Worm (Caenorhabditis elegans) whole organism, L2 larva: Measurements from ENCODE around the gene C34F6.10.
A peak's percentile ranks its signal among the peaks of the same experiment; 100 is the strongest.

Experiments used
- C34F6.9 ChIP-seq: fragments of 150-350 bp; optimal IDR thresholded peaks from 2 replicates; lab custom pipeline; 2014; ENCODE audit warnings: missing biosample characterization, missing genetic modification characterization
- F13H6.1 ChIP-seq: sonication (generic microtip); optimal IDR thresholded peaks from 2 replicates; lab custom pipeline; 2016; ENCODE audit warnings: missing genetic modification characterization, missing compliant biosample characterization
- R02D3.7 ChIP-seq: fragments of 150-350 bp; optimal IDR thresholded peaks from 2 replicates; lab custom pipeline; 2014; ENCODE audit warnings: missing biosample characterization, missing genetic modification characterization
- Y55F3AM.14 ChIP-seq: fragments of 200-800 bp; sonication (Bioruptor generic); optimal IDR thresholded peaks from 2 replicates; lab custom pipeline; 2018; ENCODE audit warnings: mild to moderate bottlenecking, missing genetic modification characterization, missing compliant biosample characterization
- ZK546.5 ChIP-seq: sonication (generic microtip); optimal IDR thresholded peaks from 2 replicates; lab custom pipeline; 2017; ENCODE audit warnings: missing biosample characterization, missing genetic modification characterization
- alr-1 ChIP-seq: fragments of 150-350 bp; optimal IDR thresholded peaks from 2 replicates; lab custom pipeline; 2014; ENCODE audit warnings: missing biosample characterization, missing genetic modification characterization
- ama-1 ChIP-seq: fragments of 150-350 bp; optimal IDR thresholded peaks from 2 replicates; lab custom pipeline; 2018; ENCODE audit warnings: inconsistent platforms
- blmp-1 ChIP-seq: sonication (generic microtip); optimal IDR thresholded peaks from 2 replicates; lab custom pipeline; 2017; ENCODE audit warnings: missing genetic modification characterization, mild to moderate bottlenecking, missing compliant biosample characterization, antibody characterized with exemption, moderate library complexity; ENCODE audit not compliant: insufficient read depth
- crh-2 ChIP-seq: sonication (generic microtip); optimal IDR thresholded peaks from 2 replicates; lab custom pipeline; 2017; ENCODE audit warnings: missing biosample characterization, missing genetic modification characterization
- dmd-4 ChIP-seq: sonication (generic microtip); optimal IDR thresholded peaks from 2 replicates; lab custom pipeline; 2017; ENCODE audit warnings: missing biosample characterization, missing genetic modification characterization
- elt-3 ChIP-seq: sonication (generic microtip); optimal IDR thresholded peaks from 2 replicates; lab custom pipeline; 2017; ENCODE audit warnings: missing biosample characterization, missing genetic modification characterization
- fos-1 ChIP-seq: fragments of 150-350 bp; optimal IDR thresholded peaks from 2 replicates; lab custom pipeline; 2014; ENCODE audit warnings: missing biosample characterization, missing genetic modification characterization
- gmeb-1 ChIP-seq: fragments of 150-350 bp; optimal IDR thresholded peaks from 2 replicates; lab custom pipeline; 2014; ENCODE audit warnings: missing biosample characterization, missing genetic modification characterization
- lin-39 ChIP-seq: fragments of 150-350 bp; optimal IDR thresholded peaks from 2 replicates; lab custom pipeline; 2014; ENCODE audit warnings: missing biosample characterization, missing genetic modification reagents, missing genetic modification characterization
- lsy-2 ChIP-seq, 2 experiments: fragments of 150-350 bp in 1 of 2; sonication (generic microtip) in 1 of 2; optimal IDR thresholded peaks; 2 replicates each; lab custom pipeline; 2014 to 2017; ENCODE audit warnings: missing biosample characterization in 2 of 2, missing genetic modification characterization in 2 of 2
- mab-5 ChIP-seq: fragments of 150-350 bp; optimal IDR thresholded peaks from 2 replicates; lab custom pipeline; 2014; ENCODE audit warnings: missing biosample characterization, missing genetic modification characterization
- mbf-1 ChIP-seq: sonication (generic microtip); optimal IDR thresholded peaks from 2 replicates; lab custom pipeline; 2017; ENCODE audit warnings: missing biosample characterization, missing genetic modification characterization
- mdl-1 ChIP-seq, 2 experiments: fragments of 150-350 bp in 1 of 2; sonication (generic microtip) in 1 of 2; optimal IDR thresholded peaks; 2 replicates each; lab custom pipeline; 2017; ENCODE audit warnings: missing biosample characterization in 2 of 2, missing genetic modification characterization in 2 of 2
- nhr-10 ChIP-seq: sonication (generic microtip); optimal IDR thresholded peaks from 2 replicates; lab custom pipeline; 2017; ENCODE audit warnings: missing biosample characterization, missing genetic modification characterization
- nhr-12 ChIP-seq: fragments of 150-350 bp; optimal IDR thresholded peaks from 2 replicates; lab custom pipeline; 2014; ENCODE audit warnings: missing biosample characterization, missing genetic modification characterization
- nhr-129 ChIP-seq: fragments of 150-350 bp; optimal IDR thresholded peaks from 2 replicates; lab custom pipeline; 2014; ENCODE audit warnings: missing biosample characterization, missing genetic modification characterization
- nhr-21 ChIP-seq: fragments of 150-350 bp; optimal IDR thresholded peaks from 2 replicates; lab custom pipeline; 2014; ENCODE audit warnings: missing biosample characterization, missing genetic modification characterization
- nhr-23 ChIP-seq: fragments of 150-350 bp; optimal IDR thresholded peaks from 2 replicates; lab custom pipeline; 2014; ENCODE audit warnings: missing biosample characterization, missing genetic modification reagents, missing genetic modification characterization
- nhr-237 ChIP-seq: fragments of 150-350 bp; optimal IDR thresholded peaks from 2 replicates; lab custom pipeline; 2014; ENCODE audit warnings: missing biosample characterization, missing genetic modification characterization
- nhr-25 ChIP-seq: fragments of 150-350 bp; sonication (generic microtip); optimal IDR thresholded peaks from 3 replicates; lab custom pipeline; 2014; ENCODE audit warnings: missing biosample characterization, missing genetic modification characterization
- nhr-6 ChIP-seq: fragments of 150-350 bp; optimal IDR thresholded peaks from 2 replicates; lab custom pipeline; 2014; ENCODE audit warnings: missing biosample characterization, missing genetic modification characterization
- peb-1 ChIP-seq: fragments of 150-350 bp; optimal IDR thresholded peaks from 2 replicates; lab custom pipeline; 2014; ENCODE audit warnings: missing biosample characterization, missing genetic modification characterization
- skn-1 ChIP-seq: sonication (generic microtip); optimal IDR thresholded peaks from 2 replicates; lab custom pipeline; 2017; ENCODE audit warnings: missing biosample characterization, missing genetic modification characterization
- sma-3 ChIP-seq: sonication (generic microtip); optimal IDR thresholded peaks from 2 replicates; lab custom pipeline; 2016; ENCODE audit warnings: missing genetic modification reagents, missing genetic modification characterization, missing compliant biosample characterization
- sma-9 ChIP-seq, 2 experiments: fragments of 150-350 bp in 1 of 2; sonication (generic microtip) in 1 of 2; optimal IDR thresholded peaks; 2 replicates each; lab custom pipeline; 2014 to 2016; ENCODE audit warnings: missing genetic modification characterization in 2 of 2, mild to moderate bottlenecking in 1 of 2, missing biosample characterization in 1 of 2, missing compliant biosample characterization in 1 of 2, missing genetic modification reagents in 1 of 2, moderate library complexity in 1 of 2
- snpc-4 ChIP-seq: fragments of 150-350 bp; optimal IDR thresholded peaks from 2 replicates; lab custom pipeline; 2014; ENCODE audit warnings: missing biosample characterization, missing genetic modification characterization
- unc-55 ChIP-seq: fragments of 150-350 bp; sonication (generic microtip); optimal IDR thresholded peaks from 3 replicates; lab custom pipeline; 2014; ENCODE audit warnings: missing biosample characterization, missing genetic modification reagents, missing genetic modification characterization
- unc-62 ChIP-seq: fragments of 150-350 bp; optimal IDR thresholded peaks from 2 replicates; lab custom pipeline; 2014; ENCODE audit warnings: missing biosample characterization, missing genetic modification reagents, missing genetic modification characterization
- ztf-1 ChIP-seq: fragments of 200-800 bp; sonication (Bioruptor generic); conservative IDR thresholded peaks from 2 replicates; pipeline ENCODE4 v1.3.6; 2022; ENCODE audit warnings: missing genetic modification characterization, missing compliant biosample characterization
- ztf-11 ChIP-seq: sonication (generic microtip); optimal IDR thresholded peaks from 2 replicates; lab custom pipeline; 2017; ENCODE audit warnings: missing biosample characterization, missing genetic modification characterization
- ztf-4 ChIP-seq: fragments of 150-350 bp; optimal IDR thresholded peaks from 2 replicates; lab custom pipeline; 2014; ENCODE audit warnings: missing biosample characterization, missing genetic modification characterization

Gene C34F6.10

DNA sequence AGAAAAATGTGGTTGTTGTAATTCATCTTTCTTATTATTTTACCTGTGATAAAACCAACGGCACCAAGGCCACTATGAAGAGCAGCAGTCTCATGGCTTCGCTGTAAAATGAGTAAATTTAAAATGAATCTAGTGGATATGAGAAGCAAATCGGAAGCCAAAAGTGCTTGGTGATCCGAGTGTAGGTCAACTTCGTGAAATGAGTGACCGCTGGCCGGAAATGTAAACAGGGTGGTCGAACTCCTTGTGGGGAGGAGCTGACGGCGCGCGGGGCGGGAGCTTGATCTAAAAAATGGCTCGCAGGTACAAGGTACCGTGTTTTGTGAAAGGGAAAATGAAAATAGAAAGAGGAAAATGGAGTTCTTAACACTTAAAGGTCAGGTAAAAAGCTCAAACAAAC is 43.7 kb downstream of the C34F6.10 start, which contains the start of gene C34F6.1:
C34F6.1 (minus strand) TSS at position 101 of the 400 bp plus-strand sequence.
- TF ChIP-seq mdl-1 (tag; optimal IDR thresholded peaks at IDR 0.05; lab: Kevin White, UChicago) (no peak), nhr-25 (tag; lab: Kevin White, UChicago) (no peak), elt-3 (tag; lab: Kevin White, UChicago) (no peak), ztf-4 (no peak), snpc-4 (tag; lab: Kevin White, UChicago) (no peak), ztf-1 (no peak), nhr-21 (tag; lab: Kevin White, UChicago) (no peak), nhr-23 (tag; lab: Kevin White, UChicago) (no peak), unc-55 (no peak), alr-1 (tag; lab: Kevin White, UChicago) (no peak)

DNA sequence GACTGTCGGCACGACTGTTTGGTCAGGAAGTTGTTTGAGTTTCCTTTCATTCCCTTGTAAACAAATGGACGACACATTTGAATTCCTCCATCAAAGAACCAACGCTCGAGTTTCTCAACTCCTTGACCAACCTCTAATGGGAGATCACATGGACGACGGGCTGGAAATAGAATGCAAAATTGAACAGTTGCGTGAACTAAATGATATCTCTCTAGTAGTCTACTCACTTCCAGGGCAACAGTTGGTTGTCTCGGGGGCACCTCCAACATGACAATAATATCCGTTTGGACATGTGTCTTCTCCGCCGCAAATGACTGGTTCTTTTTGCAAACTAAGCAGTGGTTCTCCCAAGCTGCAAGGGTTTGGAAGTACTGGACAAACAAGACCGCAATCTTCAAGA is 46.8 kb downstream of the C34F6.10 start:
- TF ChIP-seq gmeb-1 (tag; lab: Kevin White, UChicago) (no peak), lin-39 (no peak), sma-9 (GFP tag; optimal IDR thresholded peaks at IDR 0.05; lab: Kevin White, UChicago) (peak; percentile 33), sma-9 (tag; optimal IDR thresholded peaks at IDR 0.05; lab: Kevin White, UChicago) (no peak), nhr-129 (tag; lab: Kevin White, UChicago) (peak; percentile 52), F13H6.1 (peak; percentile 5), nhr-21 (tag; lab: Kevin White, UChicago) (no peak), ztf-4 (no peak)

DNA sequence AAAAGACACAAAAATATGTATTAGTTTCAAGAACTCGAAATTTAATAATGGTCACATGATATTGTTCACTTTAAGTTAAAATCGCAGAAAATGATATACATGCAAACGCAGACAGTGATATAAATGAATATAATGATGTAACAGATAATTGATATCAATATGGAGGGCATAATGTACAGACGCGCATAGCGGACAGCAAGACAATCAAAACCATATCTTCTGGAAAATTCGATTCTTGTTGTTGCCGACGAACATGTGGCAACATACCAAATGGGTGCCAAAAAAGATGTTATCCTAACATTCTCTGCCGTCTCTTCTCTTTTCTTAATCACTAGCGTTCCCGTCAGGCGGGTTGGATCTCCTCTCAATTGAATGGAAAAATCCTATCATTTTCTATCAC is 50.0 kb downstream of the C34F6.10 start:
- TF ChIP-seq sma-9 (GFP tag; optimal IDR thresholded peaks at IDR 0.05; lab: Kevin White, UChicago): no peak
- no peak for TF ChIP-seq sma-9 (tag; optimal IDR thresholded peaks at IDR 0.05; lab: Kevin White, UChicago)
- no peak for TF ChIP-seq ztf-4
- TF ChIP-seq nhr-237 (tag; lab: Kevin White, UChicago): no peak
- TF ChIP-seq Y55F3AM.14: no peak
- no peak for TF ChIP-seq dmd-4 (tag; lab: Kevin White, UChicago)
- TF ChIP-seq nhr-6: no peak
- TF ChIP-seq nhr-23 (tag; lab: Kevin White, UChicago): no peak
- peak; percentile 21 for TF ChIP-seq sma-3 (GFP tag; lab: Kevin White, UChicago)
- TF ChIP-seq ZK546.5 (tag; lab: Kevin White, UChicago): no peak
- no peak for TF ChIP-seq ama-1 (lab: Kevin White, UChicago)
- no peak for TF ChIP-seq lsy-2 (tag; optimal IDR thresholded peaks at IDR 0.05; lab: Kevin White, UChicago)
- TF ChIP-seq nhr-21 (tag; lab: Kevin White, UChicago): peak; percentile 45
- no peak for TF ChIP-seq skn-1 (tag; lab: Kevin White, UChicago)
- no peak for TF ChIP-seq mbf-1 (tag; lab: Kevin White, UChicago)
- no peak for TF ChIP-seq R02D3.7
- TF ChIP-seq peb-1 (tag; lab: Kevin White, UChicago): no peak

DNA sequence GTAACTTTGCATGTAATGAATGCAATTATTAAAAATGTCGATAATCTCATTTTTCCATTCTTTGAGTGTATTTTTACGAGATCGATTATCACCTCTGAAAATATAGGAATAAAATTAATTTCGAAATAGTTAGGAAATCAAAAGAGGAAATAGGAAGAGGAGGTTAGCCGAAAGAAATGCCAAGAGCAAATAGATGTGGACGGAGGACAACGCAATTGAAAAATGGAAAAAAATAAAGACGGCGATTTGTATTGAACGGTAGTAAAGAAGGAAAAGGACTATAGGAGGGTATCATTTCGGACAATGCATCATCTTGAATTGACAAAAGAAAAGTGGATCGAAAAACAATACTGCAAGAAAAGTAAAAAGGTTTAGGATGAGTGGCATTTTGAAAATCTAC is 50.9 kb downstream of the C34F6.10 start, which contains the start of gene F13D2.1:
F13D2.1 (minus strand) TSS at position 101 of the 400 bp plus-strand sequence.
- TF ChIP-seq nhr-23 (tag; lab: Kevin White, UChicago) (no peak), nhr-6 (no peak), lin-39 (no peak)

DNA sequence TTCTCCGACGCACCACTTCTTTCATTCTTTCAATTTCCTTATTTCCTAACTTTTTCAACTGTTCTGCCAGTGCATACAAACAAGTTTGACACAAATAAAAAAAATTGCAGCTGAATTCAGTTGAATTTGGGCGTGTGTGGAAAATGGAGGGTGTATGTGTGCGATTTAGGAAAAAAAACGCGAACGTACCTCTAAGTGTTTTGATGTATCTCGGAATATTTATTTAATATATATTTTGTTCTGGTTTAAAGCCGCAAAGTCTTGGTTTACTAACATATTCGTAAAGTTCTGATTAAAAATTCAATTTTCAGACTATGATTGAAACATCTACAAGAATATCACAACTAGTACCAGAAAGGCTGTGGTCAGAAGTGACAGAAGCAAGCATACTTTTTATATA is 54.9 kb downstream of the C34F6.10 start, which contains the start of gene gnrr-7:
gnrr-7 (plus strand) TSS at position 301 of the 400 bp plus-strand sequence.
- TF ChIP-seq C34F6.9 (tag; lab: Kevin White, UChicago): no peak
- TF ChIP-seq nhr-21 (tag; lab: Kevin White, UChicago): no peak
- no peak for TF ChIP-seq mbf-1 (tag; lab: Kevin White, UChicago)
- TF ChIP-seq ama-1 (lab: Kevin White, UChicago): no peak
- no peak for TF ChIP-seq fos-1 (tag; lab: Kevin White, UChicago)
- no peak for TF ChIP-seq ztf-11 (tag; lab: Kevin White, UChicago)
- TF ChIP-seq nhr-12 (tag; lab: Kevin White, UChicago): no peak
- no peak for TF ChIP-seq dmd-4 (tag; lab: Kevin White, UChicago)
- no peak for TF ChIP-seq mab-5
- TF ChIP-seq lin-39: no peak
- no peak for TF ChIP-seq nhr-25 (tag; lab: Kevin White, UChicago)
- no peak for TF ChIP-seq ztf-4
- no peak for TF ChIP-seq crh-2 (tag; lab: Kevin White, UChicago)
- no peak for TF ChIP-seq F13H6.1
- TF ChIP-seq nhr-10: no peak
- no peak for TF ChIP-seq nhr-129 (tag; lab: Kevin White, UChicago)
- no peak for TF ChIP-seq blmp-1 (tag; lab: Kevin White, UChicago)
- no peak for TF ChIP-seq nhr-237 (tag; lab: Kevin White, UChicago)
- no peak for TF ChIP-seq unc-62 (GFP tag; lab: Kevin White, UChicago)
